Worm (Caenorhabditis elegans) whole organism, L2 larva: Measurements from ENCODE around the gene hal-2.

ENCODE experiments used
- F13H6.1 ChIP-seq: sonication (generic microtip); optimal IDR thresholded peaks from 2 replicates; lab custom pipeline; 2016; ENCODE audit warnings: missing genetic modification characterization, missing compliant biosample characterization
- ZK546.5 ChIP-seq: sonication (generic microtip); optimal IDR thresholded peaks from 2 replicates; lab custom pipeline; 2017; ENCODE audit warnings: missing biosample characterization, missing genetic modification characterization
- crh-2 ChIP-seq: sonication (generic microtip); optimal IDR thresholded peaks from 2 replicates; lab custom pipeline; 2017; ENCODE audit warnings: missing biosample characterization, missing genetic modification characterization
- lin-11 ChIP-seq: fragments of 150-350 bp; sonication (generic microtip); optimal IDR thresholded peaks from 2 replicates; lab custom pipeline; 2014; ENCODE audit warnings: missing biosample characterization, missing genetic modification characterization, inconsistent platforms, mixed read lengths
- lin-39 ChIP-seq: fragments of 150-350 bp; optimal IDR thresholded peaks from 2 replicates; lab custom pipeline; 2014; ENCODE audit warnings: missing biosample characterization, missing genetic modification reagents, missing genetic modification characterization
- lsy-2 ChIP-seq, 2 experiments: fragments of 150-350 bp in 1 of 2; sonication (generic microtip) in 1 of 2; optimal IDR thresholded peaks; 2 replicates each; lab custom pipeline; 2014 to 2017; ENCODE audit warnings: missing biosample characterization in 2 of 2, missing genetic modification characterization in 2 of 2
- nhr-11 ChIP-seq: fragments of 150-350 bp; optimal IDR thresholded peaks from 2 replicates; lab custom pipeline; 2014; ENCODE audit warnings: missing biosample characterization, missing genetic modification characterization
- nhr-12 ChIP-seq: fragments of 150-350 bp; optimal IDR thresholded peaks from 2 replicates; lab custom pipeline; 2014; ENCODE audit warnings: missing biosample characterization, missing genetic modification characterization
- nhr-77 ChIP-seq: fragments of 150-350 bp; optimal IDR thresholded peaks from 2 replicates; lab custom pipeline; 2014; ENCODE audit warnings: missing biosample characterization, missing genetic modification characterization
- snpc-4 ChIP-seq: fragments of 150-350 bp; optimal IDR thresholded peaks from 2 replicates; lab custom pipeline; 2014; ENCODE audit warnings: missing biosample characterization, missing genetic modification characterization
- unc-39 ChIP-seq: fragments of 150-350 bp; optimal IDR thresholded peaks from 2 replicates; lab custom pipeline; 2014; ENCODE audit warnings: missing biosample characterization, missing genetic modification characterization
- ztf-1 ChIP-seq: fragments of 200-800 bp; sonication (Bioruptor generic); conservative IDR thresholded peaks from 2 replicates; pipeline ENCODE4 v1.3.6; 2022; ENCODE audit warnings: missing genetic modification characterization, missing compliant biosample characterization
- ztf-4 ChIP-seq: fragments of 150-350 bp; optimal IDR thresholded peaks from 2 replicates; lab custom pipeline; 2014; ENCODE audit warnings: missing biosample characterization, missing genetic modification characterization

- TF ChIP-seq lin-11 (tag; lab: Kevin White, UChicago) (no peak), nhr-11 (tag; lab: Kevin White, UChicago) (no peak), lsy-2 (tag; optimal IDR thresholded peaks at IDR 0.05; lab: Kevin White, UChicago) (no peak), ztf-1 (GFP tag; lab: Robert Waterston, UW) (no peak), nhr-77 (no peak), ZK546.5 (tag; lab: Kevin White, UChicago) (no peak), ztf-4 (tag; lab: Kevin White, UChicago) (no peak), lin-39 (tag; lab: Kevin White, UChicago) (no peak), nhr-12 (tag; lab: Kevin White, UChicago) (no peak), crh-2 (tag; lab: Kevin White, UChicago) (no peak), snpc-4 (no peak), F13H6.1 (no peak), unc-39 (tag; lab: Kevin White, UChicago) (no peak)
Observed at ce11 chrIII:10069278-10069677, 19.5 kb downstream of the hal-2 start, which contains the start of gene T16G12.6.
